Worm (Caenorhabditis elegans): ENCODE results near the gene npr-9.
A peak's percentile ranks its signal among the peaks of the same experiment; 100 is the strongest.

npr-9 gene

DNA sequence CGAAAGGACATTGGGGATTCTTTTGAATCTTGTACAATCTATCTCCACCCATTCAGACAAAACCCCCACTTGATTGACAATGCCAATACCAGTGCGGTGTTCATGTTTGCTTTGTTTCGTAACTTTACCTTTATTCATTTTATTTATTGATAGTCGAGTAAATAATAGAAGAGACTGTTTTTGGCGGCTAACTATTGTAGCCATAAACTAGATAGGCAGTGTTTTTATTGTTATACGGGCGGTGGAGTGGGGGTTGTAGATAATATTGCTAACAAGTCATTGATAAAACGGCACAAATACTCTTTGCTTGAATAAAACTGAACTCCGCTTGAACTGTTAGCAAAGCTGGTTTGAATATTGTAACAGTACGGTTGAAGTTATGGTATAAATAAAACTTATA lies 35.4 kb downstream of the npr-9 start (continued):
- TF ChIP-seq lim-7 (GFP tag; IDR thresholded peaks at IDR 0.05), result no peak
- TF ChIP-seq unc-62 (GFP tag; optimal IDR thresholded peaks at IDR 0.05 in 1 of 2), result no peak
- TF ChIP-seq unc-62 (tag; optimal IDR thresholded peaks at IDR 0.05), result no peak
- no peak for TF ChIP-seq skn-1 (tag; optimal IDR thresholded peaks at IDR 0.05)
- TF ChIP-seq F10B5.3 (tag; optimal IDR thresholded peaks at IDR 0.05), result no peak
- TF ChIP-seq php-3 (GFP tag; IDR thresholded peaks at IDR 0.05), result peak; percentile 71
- TF ChIP-seq madf-9 (GFP tag; conservative IDR thresholded peaks at IDR 0.05), result no peak
- TF ChIP-seq nhr-28 (tag; optimal IDR thresholded peaks at IDR 0.05), result peak; percentile 51

DNA sequence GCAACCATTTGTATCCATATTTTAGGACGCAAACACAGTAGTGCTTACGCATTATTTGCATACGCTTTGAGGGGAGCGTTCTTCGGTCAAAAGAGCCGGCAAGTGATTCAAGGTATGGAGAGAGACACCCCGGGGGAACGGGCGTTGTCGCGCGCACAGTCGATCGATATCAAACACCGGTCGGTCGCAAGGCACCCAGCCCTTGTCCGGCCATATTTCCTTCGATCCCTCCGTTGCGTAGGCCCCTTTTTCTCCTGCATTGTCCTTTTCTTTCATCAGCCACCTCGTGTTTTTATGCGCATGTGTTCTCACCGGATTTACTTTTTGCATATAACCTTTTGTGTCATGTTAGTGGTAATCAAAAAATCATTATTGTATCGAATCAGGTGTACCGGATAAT lies 36.5 kb downstream of the npr-9 start:
- TF ChIP-seq tra-1 (GFP tag; IDR thresholded peaks at IDR 0.05), result no peak
- no peak for TF ChIP-seq rbr-2 (tag; optimal IDR thresholded peaks at IDR 0.05)
- TF ChIP-seq egl-27 (tag; optimal IDR thresholded peaks at IDR 0.05), result no peak
- no peak for TF ChIP-seq ceh-82 (tag; optimal IDR thresholded peaks at IDR 0.05)
- TF ChIP-seq F44E2.7 (GFP tag; IDR thresholded peaks at IDR 0.05), result no peak
- TF ChIP-seq attf-4 (tag; optimal IDR thresholded peaks at IDR 0.05), result no peak
- no peak for TF ChIP-seq dmd-8 (GFP tag; IDR thresholded peaks at IDR 0.05)
- TF ChIP-seq ceh-62 (tag; optimal IDR thresholded peaks at IDR 0.05), result no peak

DNA sequence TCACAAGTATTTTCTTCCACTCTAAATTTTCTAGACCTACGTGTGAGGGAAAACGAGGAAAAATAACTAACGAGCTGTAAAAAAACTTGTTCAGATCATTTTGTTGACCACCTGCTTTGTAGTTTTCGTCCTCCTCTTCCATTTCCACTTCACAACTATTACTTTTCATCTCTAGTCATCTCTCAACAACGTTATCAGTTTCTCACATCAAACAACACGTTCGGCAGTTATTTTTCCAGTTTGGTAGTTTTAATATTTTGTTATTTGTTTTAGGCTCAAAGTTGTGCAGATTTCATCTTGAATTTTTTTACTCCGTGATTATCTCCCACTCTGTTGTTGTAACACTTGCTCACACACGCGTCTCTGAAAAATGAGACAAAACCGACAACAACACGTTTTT lies 37.6 kb downstream of the npr-9 start:
- TF ChIP-seq aha-1 (tag) (peak; percentile 49), nhr-28 (tag; optimal IDR thresholded peaks at IDR 0.05) (peak; percentile 73), egl-27 (tag; optimal IDR thresholded peaks at IDR 0.05) (no peak), dmd-6 (GFP tag; IDR thresholded peaks at IDR 0.05) (peak; percentile 11; the same call in 1 of the 2 replicates), daf-16 (GFP tag; optimal IDR thresholded peaks at IDR 0.05) (peak in 1 of 2 experiments; percentile 88), daf-16 (tag; optimal IDR thresholded peaks at IDR 0.05) (peak; percentile 60), dve-1 (tag; optimal IDR thresholded peaks at IDR 0.05; ENCODE audit: insufficient read depth) (peak; percentile 20), Y48G9A.11 (GFP tag; IDR thresholded peaks at IDR 0.05) (no peak), egl-43 (GFP tag; IDR thresholded peaks at IDR 0.05) (no peak), ZK546.5 (tag; optimal IDR thresholded peaks at IDR 0.05) (no peak), duxl-1 (tag; optimal IDR thresholded peaks at IDR 0.05; ENCODE audit: poor library complexity) (no peak), D1046.2 (GFP tag; IDR thresholded peaks at IDR 0.05) (no peak), T26A8.4 (GFP tag; IDR thresholded peaks at IDR 0.05) (no peak), hif-1 (tag; optimal IDR thresholded peaks at IDR 0.05) (no peak)

DNA sequence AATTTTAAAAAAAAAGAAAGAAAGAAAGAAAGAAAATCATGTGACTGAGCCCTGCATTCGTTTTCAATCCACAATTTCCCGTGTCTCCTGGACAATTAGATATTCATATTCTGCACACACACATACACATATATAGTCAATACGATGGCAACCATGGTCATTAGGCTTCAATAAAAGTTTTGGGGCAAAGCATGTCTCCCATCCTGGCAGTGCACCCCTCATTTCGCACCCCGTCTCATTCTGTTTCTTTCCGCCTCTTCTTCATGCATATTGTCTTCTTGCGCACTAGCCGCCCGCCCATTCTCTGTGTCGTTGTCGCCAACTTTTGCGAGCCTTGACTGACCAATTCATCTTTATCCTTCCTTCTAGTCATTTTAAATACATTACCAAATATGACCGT lies 38.1 kb downstream of the npr-9 start:
- no peak for TF ChIP-seq fkh-10 (GFP tag; optimal IDR thresholded peaks at IDR 0.05)
- no peak for TF ChIP-seq Y48G9A.11 (GFP tag; IDR thresholded peaks at IDR 0.05)
- TF ChIP-seq pha-4 (GFP tag; IDR thresholded peaks at IDR 0.05), result no peak
- no peak for TF ChIP-seq pha-4 (tag; optimal IDR thresholded peaks at IDR 0.05)
- peak; percentile 29; the same call in 1 of the 2 replicates for TF ChIP-seq hmg-1.1 (GFP tag; IDR thresholded peaks at IDR 0.05)

DNA sequence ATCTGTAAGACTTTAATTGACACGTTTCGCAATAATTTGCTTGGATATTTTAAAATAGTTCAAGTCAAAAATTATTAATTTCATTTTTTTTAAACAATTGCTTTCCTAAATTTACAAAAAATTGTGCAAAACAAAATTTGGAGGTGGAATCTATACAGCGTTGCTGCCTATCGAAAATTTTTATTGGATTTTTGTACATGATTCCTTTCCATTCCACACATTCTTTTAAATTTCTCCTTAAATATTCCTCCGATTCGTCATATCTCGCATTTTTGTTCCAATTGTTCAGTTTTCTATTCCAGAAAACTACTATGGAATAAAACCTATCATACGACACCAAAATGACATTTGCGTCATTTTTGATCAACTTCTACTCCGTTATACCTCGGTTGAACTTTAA lies 38.9 kb downstream of the npr-9 start, which contains the start of gene ttyh-1:
Gene ttyh-1, plus strand, starts transcription at position 301 of the 400 bp plus-strand sequence.
- TF ChIP-seq lin-13 (GFP tag; optimal IDR thresholded peaks at IDR 0.05) (no peak), dmd-9 (GFP tag; IDR thresholded peaks at IDR 0.05) (no peak), Y105C5A.15 (GFP tag; IDR thresholded peaks at IDR 0.05) (no peak), nhr-11 (tag; optimal IDR thresholded peaks at IDR 0.05) (no peak), daf-12 (tag; optimal IDR thresholded peaks at IDR 0.05) (no peak), lin-29 (GFP tag; IDR thresholded peaks at IDR 0.05) (no peak), nhr-102 (tag; optimal IDR thresholded peaks at IDR 0.05) (no peak), daf-16 (GFP tag; optimal IDR thresholded peaks at IDR 0.05) (no peak), daf-16 (tag; optimal IDR thresholded peaks at IDR 0.05) (no peak), zfp-2 (tag; optimal IDR thresholded peaks at IDR 0.05) (no peak), nhr-10 (tag; optimal IDR thresholded peaks at IDR 0.05) (no peak), lin-39 (tag; optimal IDR thresholded peaks at IDR 0.05) (no peak), nhr-111 (GFP tag; optimal IDR thresholded peaks at IDR 0.05) (no peak), cey-2 (tag; optimal IDR thresholded peaks at IDR 0.05; ENCODE audit: borderline replicate concordance, insufficient read depth) (no peak)
